Worm (Caenorhabditis elegans) whole organism, mixed stage, embryonic: Measurements from ENCODE around the gene F22B5.6.

Experiments
- bed-3 ChIP-seq: fragments of 200-800 bp; sonication (Bioruptor generic); optimal IDR thresholded peaks from 3 replicates; lab custom pipeline; 2018; ENCODE audit warnings: mild to moderate bottlenecking, missing genetic modification characterization, moderate library complexity, missing compliant biosample characterization
- blmp-1 ChIP-seq: fragments of 150-350 bp; optimal IDR thresholded peaks from 2 replicates; lab custom pipeline; 2014; ENCODE audit warnings: missing biosample characterization, missing genetic modification characterization
- ceh-39 ChIP-seq: fragments of 150-350 bp; optimal IDR thresholded peaks from 2 replicates; lab custom pipeline; 2014; ENCODE audit warnings: missing biosample characterization, missing genetic modification characterization
- ceh-43 ChIP-seq: fragments of 200-800 bp; sonication (Bioruptor generic); optimal IDR thresholded peaks from 2 replicates; lab custom pipeline; 2018; ENCODE audit warnings: mild to moderate bottlenecking, missing genetic modification characterization, moderate library complexity, missing compliant biosample characterization
- ceh-83 ChIP-seq: fragments of 200-800 bp; sonication (Bioruptor generic); optimal IDR thresholded peaks from 2 replicates; lab custom pipeline; 2018; ENCODE audit warnings: mild to moderate bottlenecking, missing genetic modification characterization, missing compliant biosample characterization
- cnd-1 ChIP-seq: fragments of 200-800 bp; sonication (Bioruptor generic); optimal IDR thresholded peaks from 2 replicates; lab custom pipeline; 2018; ENCODE audit warnings: mild to moderate bottlenecking, missing genetic modification characterization, missing compliant biosample characterization
- elt-3 ChIP-seq: fragments of 150-350 bp; optimal IDR thresholded peaks from 2 replicates; lab custom pipeline; 2014; ENCODE audit warnings: missing biosample characterization, missing genetic modification characterization
- flh-1 ChIP-seq: fragments of 200-800 bp; sonication (Bioruptor generic); optimal IDR thresholded peaks from 2 replicates; lab custom pipeline; 2018; ENCODE audit warnings: mild to moderate bottlenecking, missing genetic modification characterization, moderate library complexity, missing compliant biosample characterization
- ham-2 ChIP-seq: fragments of 200-800 bp; sonication (Bioruptor generic); optimal IDR thresholded peaks from 2 replicates; lab custom pipeline; 2018; ENCODE audit warnings: mild to moderate bottlenecking, missing genetic modification characterization, missing compliant biosample characterization
- hlh-1 ChIP-seq: fragments of 150-350 bp; optimal IDR thresholded peaks from 2 replicates; lab custom pipeline; 2014; ENCODE audit warnings: missing biosample characterization, missing genetic modification reagents, missing genetic modification characterization
- lin-32 ChIP-seq: fragments of 200-800 bp; sonication (Bioruptor generic); optimal IDR thresholded peaks from 2 replicates; lab custom pipeline; 2018; ENCODE audit warnings: mild to moderate bottlenecking, missing genetic modification characterization, missing compliant biosample characterization
- lsy-2 ChIP-seq: fragments of 150-350 bp; optimal IDR thresholded peaks from 2 replicates; lab custom pipeline; 2014; ENCODE audit warnings: missing biosample characterization, missing genetic modification characterization
- mab-5 ChIP-seq: fragments of 150-350 bp; optimal IDR thresholded peaks from 2 replicates; lab custom pipeline; 2014; ENCODE audit warnings: missing biosample characterization, missing genetic modification characterization
- mep-1 ChIP-seq: fragments of 150-350 bp; optimal IDR thresholded peaks from 2 replicates; lab custom pipeline; 2017; ENCODE audit warnings: missing biosample characterization, missing genetic modification reagents, missing genetic modification characterization, inconsistent platforms
- mls-2 ChIP-seq: sonication (generic microtip); optimal IDR thresholded peaks from 2 replicates; lab custom pipeline; 2016; ENCODE audit warnings: mild to moderate bottlenecking, missing genetic modification characterization, moderate library complexity, missing compliant biosample characterization
- nhr-12 ChIP-seq: fragments of 150-350 bp; optimal IDR thresholded peaks from 2 replicates; lab custom pipeline; 2014; ENCODE audit warnings: missing biosample characterization, missing genetic modification characterization
- nhr-2 ChIP-seq: fragments of 150-350 bp; optimal IDR thresholded peaks from 2 replicates; lab custom pipeline; 2014; ENCODE audit warnings: missing biosample characterization, missing genetic modification characterization
- nhr-237 ChIP-seq: fragments of 150-350 bp; optimal IDR thresholded peaks from 2 replicates; lab custom pipeline; 2014; ENCODE audit warnings: missing biosample characterization, missing genetic modification characterization
- nhr-28 ChIP-seq: fragments of 150-350 bp; optimal IDR thresholded peaks from 2 replicates; lab custom pipeline; 2014; ENCODE audit warnings: missing biosample characterization, missing genetic modification characterization
- sem-2 ChIP-seq: fragments of 200-800 bp; sonication (Bioruptor generic); optimal IDR thresholded peaks from 2 replicates; lab custom pipeline; 2018; ENCODE audit warnings: mild to moderate bottlenecking, missing genetic modification characterization, missing compliant biosample characterization
- snpc-4 ChIP-seq: fragments of 150-350 bp; optimal IDR thresholded peaks from 2 replicates; lab custom pipeline; 2014; ENCODE audit warnings: missing biosample characterization, missing genetic modification characterization
- sptf-1 ChIP-seq: sonication (generic microtip); optimal IDR thresholded peaks from 2 replicates; lab custom pipeline; 2017; ENCODE audit warnings: mild to moderate bottlenecking, missing genetic modification characterization, moderate library complexity, missing compliant biosample characterization
- unc-39 ChIP-seq: fragments of 150-350 bp; optimal IDR thresholded peaks from 2 replicates; lab custom pipeline; 2014; ENCODE audit warnings: missing biosample characterization, missing genetic modification characterization
- unc-62 ChIP-seq: fragments of 150-350 bp; optimal IDR thresholded peaks from 2 replicates; lab custom pipeline; 2014; ENCODE audit warnings: missing biosample characterization, missing genetic modification reagents, missing genetic modification characterization
- zip-8 ChIP-seq: fragments of 150-350 bp; optimal IDR thresholded peaks from 2 replicates; lab custom pipeline; 2014; ENCODE audit warnings: missing biosample characterization, missing genetic modification characterization
- ztf-11 ChIP-seq: fragments of 150-350 bp; optimal IDR thresholded peaks from 2 replicates; lab custom pipeline; 2014; ENCODE audit warnings: missing biosample characterization, missing genetic modification characterization

F22B5.6 gene

DNA sequence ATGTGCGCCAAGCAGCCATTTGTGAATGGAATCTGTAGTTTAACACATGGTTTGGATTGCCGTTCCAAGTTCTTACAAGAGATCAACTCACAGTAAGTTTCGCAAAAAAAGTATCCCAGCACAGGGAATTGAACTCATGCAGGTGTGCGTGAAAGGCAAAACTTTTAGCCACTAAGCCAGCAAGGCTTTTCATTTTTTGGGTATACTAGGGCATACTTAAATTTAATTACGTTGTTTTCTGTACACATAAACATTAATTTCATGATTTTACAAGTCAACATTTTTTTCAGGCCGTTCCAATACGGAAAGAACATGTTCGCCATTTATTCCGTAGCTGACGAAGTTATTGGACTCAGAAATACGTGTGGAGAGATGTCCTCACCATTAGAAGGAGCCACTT, 14.5 kb downstream of the F22B5.6 start:
- TF ChIP-seq lin-32 (no peak), nhr-2 (tag; lab: Kevin White, UChicago) (no peak), hlh-1 (tag; lab: Kevin White, UChicago) (no peak)
- TF ChIP-seq, all 35 proteins: peak for 0

DNA sequence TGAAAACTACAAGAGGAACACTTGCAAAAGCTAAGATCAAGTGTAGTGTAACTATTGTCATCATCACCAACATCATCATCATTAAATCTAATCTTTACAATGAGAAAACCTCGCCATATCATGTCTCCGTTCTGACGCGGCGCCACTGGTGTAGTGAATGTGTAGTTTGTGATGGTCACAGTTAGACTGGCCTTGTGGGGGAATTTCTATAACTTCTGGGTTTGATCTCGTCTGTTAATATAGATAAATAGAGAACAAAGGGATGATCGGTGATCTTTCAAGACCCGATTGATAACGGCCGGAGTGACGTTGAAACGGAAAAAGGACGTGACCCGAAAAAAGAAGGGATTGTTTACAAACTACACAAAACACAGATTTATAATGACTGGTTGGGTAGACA, 15.2 kb downstream of the F22B5.6 start:
- TF ChIP-seq mep-1 (tag; lab: Kevin White, UChicago), result no peak
- peak; percentile 17 for TF ChIP-seq nhr-28 (tag; lab: Kevin White, UChicago)

DNA sequence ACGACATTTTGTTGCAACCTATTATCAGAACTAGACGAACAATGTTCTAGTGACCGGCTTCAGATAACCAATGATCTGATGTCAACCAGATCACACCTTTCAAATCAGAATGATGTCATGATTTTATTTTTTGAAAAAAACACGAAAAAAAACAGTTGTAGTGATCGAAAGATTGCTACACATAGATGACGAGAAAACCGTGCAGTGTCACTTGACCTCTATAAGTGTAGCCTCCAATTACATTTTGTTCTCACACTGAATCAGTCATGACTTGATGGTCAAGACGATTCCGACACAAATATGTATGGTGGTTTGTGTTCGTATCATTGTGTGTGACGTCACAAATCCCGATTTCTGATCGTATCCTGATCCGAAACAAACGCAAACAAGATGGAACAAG, 15.9 kb downstream of the F22B5.6 start:
- no peak for TF ChIP-seq hlh-1 (tag; lab: Kevin White, UChicago)
- peak; percentile 7 for TF ChIP-seq zip-8 (tag; lab: Kevin White, UChicago)
- no peak for TF ChIP-seq ceh-39 (tag; lab: Kevin White, UChicago)
- TF ChIP-seq nhr-28 (tag; lab: Kevin White, UChicago), result no peak
- TF ChIP-seq, all 35 proteins: peak for 1

DNA sequence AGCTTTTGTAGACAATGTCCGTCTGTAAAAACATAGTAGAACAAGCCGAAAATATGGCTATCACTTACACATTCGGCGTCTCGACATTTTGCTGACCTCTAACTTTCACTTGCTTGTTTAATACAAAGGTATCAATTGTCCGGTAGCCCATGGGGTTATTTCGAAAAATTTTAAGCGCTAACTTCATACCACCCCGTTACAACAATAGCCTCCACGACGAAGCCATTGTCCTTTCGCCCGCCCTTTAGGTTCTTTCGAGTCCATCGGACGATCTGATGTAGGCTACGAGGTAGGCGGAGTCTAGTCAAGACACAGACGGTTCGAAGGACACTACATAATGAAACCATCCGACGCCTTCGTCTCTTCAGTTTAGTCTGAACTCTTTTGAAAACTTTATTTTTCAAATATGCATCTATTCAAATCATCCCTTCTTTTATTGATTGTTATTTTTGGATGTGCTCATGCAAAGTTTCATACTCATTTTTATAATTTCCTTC, 17.2 kb downstream of the F22B5.6 start, which contains the start of gene lips-10:
TSS of gene lips-10 (plus strand) at position 378 of the 497 bp plus-strand sequence.
- TF ChIP-seq lsy-2 (tag; lab: Kevin White, UChicago) (no peak), ham-2 (peak; percentile 36)

DNA sequence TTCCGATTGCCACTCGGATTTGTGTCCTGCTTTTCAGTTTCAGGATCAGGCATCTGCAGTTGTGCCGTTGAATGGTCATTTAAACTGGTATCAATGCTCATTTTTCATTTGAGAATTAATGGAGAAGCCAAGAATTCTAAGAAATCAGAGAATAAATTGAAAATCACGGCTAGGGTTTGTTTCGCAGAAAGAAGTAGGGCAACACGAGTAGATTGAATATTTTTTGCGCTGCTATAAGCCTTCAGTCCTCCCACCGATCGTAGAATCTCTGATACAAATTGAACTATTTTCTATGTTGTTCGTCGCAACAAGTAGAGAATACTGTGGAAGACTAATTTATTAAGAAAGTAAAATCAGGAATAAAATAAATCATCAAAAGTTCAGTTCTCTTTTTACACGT, 19.0 kb downstream of the F22B5.6 start, which contains the start of gene acp-3:
TSS of gene acp-3 (minus strand) at position 101 of the 400 bp plus-strand sequence.
- TF ChIP-seq ztf-11 (tag; lab: Kevin White, UChicago), result no peak
- TF ChIP-seq ceh-83 (GFP tag; lab: Kevin White, UChicago), result no peak
- no peak for TF ChIP-seq blmp-1 (tag; lab: Kevin White, UChicago)
- TF ChIP-seq ham-2, result no peak
- no peak for TF ChIP-seq mep-1 (tag; lab: Kevin White, UChicago)

DNA sequence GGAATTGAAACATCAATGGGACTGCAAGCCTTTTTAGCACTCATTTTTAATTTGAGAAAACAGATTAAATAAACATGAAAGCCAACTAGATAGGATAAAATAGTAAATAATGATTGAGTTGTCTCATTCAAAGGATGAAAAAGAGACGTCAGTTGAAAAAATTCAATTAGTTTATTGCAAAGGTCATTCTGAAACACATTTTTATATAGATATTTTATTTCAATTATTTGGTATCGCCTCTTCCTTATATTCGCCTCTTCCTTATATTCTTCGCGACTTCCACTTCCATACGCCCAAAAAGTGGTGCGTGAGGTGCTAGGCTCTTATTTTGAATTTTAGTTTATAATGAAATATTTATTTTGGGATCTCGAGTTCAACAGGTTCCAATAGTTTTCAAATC, 21.0 kb downstream of the F22B5.6 start, which contains the start of gene acp-4:
TSS of gene acp-4 (minus strand) at position 101 of the 400 bp plus-strand sequence.
- TF ChIP-seq sptf-1 (no peak), lsy-2 (tag; lab: Kevin White, UChicago) (no peak), mls-2 (tag; lab: Kevin White, UChicago) (no peak)

DNA sequence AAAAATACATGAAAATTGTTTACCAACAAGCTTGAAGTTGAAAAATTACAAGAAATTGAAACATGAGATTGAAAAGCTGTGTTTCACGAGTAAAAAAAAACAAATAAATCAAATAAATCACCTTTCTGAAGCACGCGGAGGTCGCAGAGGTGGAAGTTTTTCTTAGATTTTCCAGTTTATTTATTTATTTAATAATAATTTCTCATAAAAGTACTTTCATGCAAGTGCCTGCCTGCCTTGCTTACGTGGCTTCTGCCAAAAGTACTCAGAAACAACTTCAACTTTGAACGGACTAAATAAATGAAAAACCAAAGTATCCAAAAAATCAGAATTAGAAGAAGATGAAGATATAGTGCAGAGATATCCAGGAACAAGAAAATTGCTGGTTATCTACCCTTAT, 24.0 kb downstream of the F22B5.6 start, which contains the start of gene acp-2:
TSS of gene acp-2 (minus strand) at position 101 of the 400 bp plus-strand sequence.
- no peak for TF ChIP-seq nhr-12 (tag; lab: Kevin White, UChicago)
- TF ChIP-seq mab-5 (tag; lab: Kevin White, UChicago), result no peak
- TF ChIP-seq lin-32, result no peak
- TF ChIP-seq sem-2 (GFP tag; lab: Kevin White, UChicago), result no peak
- TF ChIP-seq elt-3 (tag; lab: Kevin White, UChicago), result no peak
- TF ChIP-seq zip-8 (tag; lab: Kevin White, UChicago), result no peak
- no peak for TF ChIP-seq ztf-11 (tag; lab: Kevin White, UChicago)
- no peak for TF ChIP-seq nhr-2 (tag; lab: Kevin White, UChicago)
- no peak for TF ChIP-seq bed-3 (GFP tag; lab: Kevin White, UChicago)
- no peak for TF ChIP-seq hlh-1 (tag; lab: Kevin White, UChicago)

DNA sequence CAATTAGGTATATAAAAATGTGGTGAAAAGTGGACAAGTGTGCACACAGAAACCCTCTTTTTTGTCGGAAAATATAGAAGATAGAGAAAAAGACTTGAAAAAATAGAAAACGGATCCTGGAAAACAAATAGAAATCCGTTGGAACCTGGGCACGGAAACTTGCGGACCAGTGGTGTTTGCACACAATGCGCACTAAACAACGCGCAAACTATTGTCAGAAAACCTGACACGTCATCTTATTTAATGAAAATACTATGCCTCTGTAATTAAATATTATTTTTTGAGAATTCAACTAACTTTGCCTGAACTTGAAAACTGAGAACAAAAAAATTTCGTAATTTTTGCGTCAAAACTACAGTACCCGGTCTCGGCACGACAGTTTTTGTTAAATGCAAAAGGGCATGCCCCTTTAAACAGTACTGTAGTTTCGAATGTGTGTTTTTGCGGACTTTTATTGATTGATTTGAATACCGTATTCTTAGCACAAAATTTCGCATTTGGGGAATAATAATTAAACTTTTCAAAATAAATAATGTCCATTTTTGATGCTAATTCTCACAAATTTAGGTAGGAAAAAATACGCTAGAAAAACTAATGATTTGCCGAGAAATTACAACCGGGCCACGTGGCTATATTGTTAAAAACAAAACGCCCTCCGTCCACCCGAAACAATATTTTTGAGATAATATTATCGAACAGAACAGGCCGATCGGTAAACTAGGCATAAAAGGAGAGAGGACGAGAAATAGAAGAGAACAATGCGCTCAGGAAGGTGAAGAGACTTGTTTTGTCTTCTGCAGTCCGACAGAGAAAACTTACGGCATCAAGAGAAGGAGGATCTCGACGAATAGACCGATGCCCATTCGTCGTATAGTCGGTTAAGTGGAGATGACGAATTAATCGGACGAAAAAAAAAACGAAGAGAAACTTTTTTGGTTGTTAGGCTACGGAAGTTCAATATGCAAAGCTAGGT, 26.8 kb downstream of the F22B5.6 start:
- no peak for TF ChIP-seq mab-5 (tag; lab: Kevin White, UChicago)
- TF ChIP-seq sem-2 (GFP tag; lab: Kevin White, UChicago), result no peak
- no peak for TF ChIP-seq unc-39
- no peak for TF ChIP-seq ceh-83 (GFP tag; lab: Kevin White, UChicago)
- TF ChIP-seq nhr-237 (tag; lab: Kevin White, UChicago), result no peak
- no peak for TF ChIP-seq mls-2 (tag; lab: Kevin White, UChicago)
- TF ChIP-seq sptf-1, result no peak
- no peak for TF ChIP-seq ceh-43 (GFP tag; lab: Kevin White, UChicago)
- no peak for TF ChIP-seq bed-3 (GFP tag; lab: Kevin White, UChicago)
- no peak for TF ChIP-seq unc-62
- no peak for TF ChIP-seq snpc-4 (tag; lab: Kevin White, UChicago)
- peak; percentile 43 for TF ChIP-seq lsy-2 (tag; lab: Kevin White, UChicago)
- no peak for TF ChIP-seq elt-3 (tag; lab: Kevin White, UChicago)
- peak; percentile 16 for TF ChIP-seq zip-8 (tag; lab: Kevin White, UChicago)
- TF ChIP-seq flh-1, result no peak
- TF ChIP-seq cnd-1 (tag; lab: Kevin White, UChicago), result no peak
